Worm (Caenorhabditis elegans) whole organism, L1 larva: ENCODE data around the gene F45D3.1.
A peak's percentile ranks its signal among the peaks of the same experiment; 100 is the strongest.

Source experiments
- C34B4.2 ChIP-seq: sonication (generic microtip); optimal IDR thresholded peaks from 2 replicates; lab custom pipeline; 2017; ENCODE audit warnings: mild to moderate bottlenecking, missing genetic modification characterization, missing compliant biosample characterization
- F16B12.6 ChIP-seq: fragments of 150-350 bp; optimal IDR thresholded peaks from 2 replicates; lab custom pipeline; 2014; ENCODE audit warnings: missing biosample characterization, missing genetic modification characterization
- Y116A8C.19 ChIP-seq: sonication (generic microtip); optimal IDR thresholded peaks from 2 replicates; lab custom pipeline; 2016; ENCODE audit warnings: missing compliant biosample characterization, missing genetic modification characterization, borderline replicate concordance
- aha-1 ChIP-seq: fragments of 150-350 bp; optimal IDR thresholded peaks from 2 replicates; lab custom pipeline; 2014; ENCODE audit warnings: missing biosample characterization, missing genetic modification characterization
- ama-1 ChIP-seq: fragments of 150-350 bp; optimal IDR thresholded peaks from 2 replicates; lab custom pipeline; 2014
- blmp-1 ChIP-seq: fragments of 150-350 bp; optimal IDR thresholded peaks from 2 replicates; lab custom pipeline; 2014; ENCODE audit warnings: missing biosample characterization, missing genetic modification characterization
- ceh-8 ChIP-seq: fragments of 200-800 bp; sonication (Bioruptor generic); optimal IDR thresholded peaks from 2 replicates; lab custom pipeline; 2018; ENCODE audit warnings: mild to moderate bottlenecking, missing genetic modification characterization, moderate library complexity, missing compliant biosample characterization
- ceh-82 ChIP-seq, 3 experiments: fragments of 150-350 bp in 1 of 3; sonication (generic microtip) in 2 of 3; optimal IDR thresholded peaks; 2 replicates each; lab custom pipeline; 2014 to 2017; ENCODE audit warnings: missing biosample characterization in 3 of 3, missing genetic modification characterization in 3 of 3
- ces-1 ChIP-seq: fragments of 150-350 bp; optimal IDR thresholded peaks from 2 replicates; lab custom pipeline; 2014; ENCODE audit warnings: missing biosample characterization, missing genetic modification reagents, missing genetic modification characterization
- dpl-1 ChIP-seq, 3 experiments: fragments of 150-350 bp in 2 of 3; sonication (generic microtip) in 1 of 3; optimal IDR thresholded peaks; 2 replicates each; lab custom pipeline; 2014 to 2017; ENCODE audit warnings: missing biosample characterization in 3 of 3, missing genetic modification characterization in 3 of 3, missing genetic modification reagents in 3 of 3
- dsc-1 ChIP-seq: sonication (generic microtip); optimal IDR thresholded peaks from 2 replicates; lab custom pipeline; 2016; ENCODE audit warnings: mild to moderate bottlenecking, missing genetic modification characterization, missing compliant biosample characterization
- efl-1 ChIP-seq, 4 experiments: fragments of 150-350 bp; optimal IDR thresholded peaks in 3 of 4; peaks in 1 of 4; 1 replicate in 1 of 4; 2 replicates in 3 of 4; lab custom pipeline; 2014; ENCODE audit warnings: missing biosample characterization in 2 of 4, missing genetic modification characterization in 2 of 4, missing genetic modification reagents in 2 of 4
- egl-13 ChIP-seq: sonication (generic microtip); optimal IDR thresholded peaks from 2 replicates; lab custom pipeline; 2016; ENCODE audit warnings: missing genotype, missing genetic modification reagents, missing genetic modification characterization, missing compliant biosample characterization
- elt-2 ChIP-seq: sonication (generic microtip); optimal IDR thresholded peaks from 2 replicates; lab custom pipeline; 2016; ENCODE audit warnings: missing genetic modification characterization, mild to moderate bottlenecking, inconsistent platforms, missing compliant biosample characterization, missing genetic modification reagents
- elt-3 ChIP-seq, 6 experiments: fragments of 150-350 bp in 1 of 6; sonication (generic microtip); optimal IDR thresholded peaks; 2 replicates each; lab custom pipeline; 2017 to 2018; ENCODE audit warnings: missing biosample characterization in 6 of 6, missing genetic modification characterization in 6 of 6, inconsistent platforms in 1 of 6
- fkh-10 ChIP-seq: sonication (generic microtip); optimal IDR thresholded peaks from 2 replicates; lab custom pipeline; 2017; ENCODE audit warnings: missing biosample characterization, missing genetic modification reagents, missing genetic modification characterization
- fos-1 ChIP-seq: fragments of 150-350 bp; optimal IDR thresholded peaks from 2 replicates; lab custom pipeline; 2014; ENCODE audit warnings: missing biosample characterization, missing genetic modification characterization
- hlh-4 ChIP-seq: sonication (generic microtip); optimal IDR thresholded peaks from 2 replicates; lab custom pipeline; 2016; ENCODE audit warnings: mild to moderate bottlenecking, missing genetic modification characterization, missing compliant biosample characterization
- irx-1 ChIP-seq: sonication (generic microtip); optimal IDR thresholded peaks from 2 replicates; lab custom pipeline; 2016; ENCODE audit warnings: missing genetic modification characterization, missing compliant biosample characterization
- jun-1 ChIP-seq: fragments of 150-350 bp; optimal IDR thresholded peaks from 2 replicates; lab custom pipeline; 2014; ENCODE audit warnings: missing biosample characterization, missing genetic modification reagents, missing genetic modification characterization
- lin-14 ChIP-seq: fragments of 200-800 bp; sonication (Bioruptor generic); optimal IDR thresholded peaks from 2 replicates; lab custom pipeline; 2018; ENCODE audit warnings: mild to moderate bottlenecking, missing genetic modification characterization, moderate library complexity, missing compliant biosample characterization
- lin-39 ChIP-seq: fragments of 150-350 bp; optimal IDR thresholded peaks from 2 replicates; lab custom pipeline; 2014; ENCODE audit warnings: missing biosample characterization, missing genetic modification reagents, missing genetic modification characterization
- mdl-1 ChIP-seq, 2 experiments: fragments of 150-350 bp; optimal IDR thresholded peaks; 2 replicates each; lab custom pipeline; 2014 to 2017; ENCODE audit warnings: missing biosample characterization in 2 of 2, missing genetic modification characterization in 2 of 2, inconsistent platforms in 1 of 2
- mef-2 ChIP-seq: fragments of 150-350 bp; optimal IDR thresholded peaks from 2 replicates; lab custom pipeline; 2014; ENCODE audit warnings: missing biosample characterization, missing genetic modification characterization
- nhr-12 ChIP-seq: sonication (generic microtip); optimal IDR thresholded peaks from 2 replicates; lab custom pipeline; 2017; ENCODE audit warnings: missing biosample characterization, missing genetic modification characterization
- nhr-20 ChIP-seq: sonication (generic microtip); optimal IDR thresholded peaks from 2 replicates; lab custom pipeline; 2016; ENCODE audit warnings: mild to moderate bottlenecking, missing genetic modification characterization, missing compliant biosample characterization
- nhr-28 ChIP-seq: fragments of 150-350 bp; optimal IDR thresholded peaks from 2 replicates; lab custom pipeline; 2014; ENCODE audit warnings: missing biosample characterization, missing genetic modification characterization
- nhr-47 ChIP-seq: sonication (generic microtip); optimal IDR thresholded peaks from 2 replicates; lab custom pipeline; 2016; ENCODE audit warnings: mild to moderate bottlenecking, missing genetic modification characterization, moderate library complexity, missing compliant biosample characterization
- nhr-71 ChIP-seq: sonication (generic microtip); optimal IDR thresholded peaks from 2 replicates; lab custom pipeline; 2016; ENCODE audit warnings: mild to moderate bottlenecking, missing genetic modification characterization, moderate library complexity, missing compliant biosample characterization
- nhr-77 ChIP-seq: fragments of 150-350 bp; optimal IDR thresholded peaks from 2 replicates; lab custom pipeline; 2014; ENCODE audit warnings: missing biosample characterization, missing genetic modification characterization
- nhr-84 ChIP-seq: sonication (generic microtip); optimal IDR thresholded peaks from 2 replicates; lab custom pipeline; 2017; ENCODE audit warnings: missing biosample characterization, missing genetic modification characterization
- nhr-85 ChIP-seq: sonication (generic microtip); peaks from one replicate; lab custom pipeline; 2016; ENCODE audit warnings: missing genetic modification characterization, inconsistent platforms, missing compliant biosample characterization
- nhr-90 ChIP-seq: sonication (generic microtip); optimal IDR thresholded peaks from 2 replicates; lab custom pipeline; 2016; ENCODE audit warnings: mild to moderate bottlenecking, missing genetic modification characterization, missing compliant biosample characterization; ENCODE audit not compliant: poor library complexity
- pag-3 ChIP-seq: sonication (generic microtip); optimal IDR thresholded peaks from 2 replicates; lab custom pipeline; 2017; ENCODE audit warnings: missing genetic modification characterization, mild to moderate bottlenecking, missing compliant biosample characterization, antibody characterized with exemption, borderline replicate concordance; ENCODE audit not compliant: insufficient read depth
- pqm-1 ChIP-seq: sonication (generic microtip); optimal IDR thresholded peaks from 3 replicates; lab custom pipeline; 2017; ENCODE audit warnings: missing biosample characterization, missing genetic modification characterization
- rnt-1 ChIP-seq: sonication (generic microtip); optimal IDR thresholded peaks from 2 replicates; lab custom pipeline; 2016; ENCODE audit warnings: mild to moderate bottlenecking, missing genetic modification characterization, moderate library complexity, missing compliant biosample characterization
- snpc-4 ChIP-seq: fragments of 150-350 bp; optimal IDR thresholded peaks from 2 replicates; lab custom pipeline; 2014; ENCODE audit warnings: missing biosample characterization, missing genetic modification characterization
- swsn-7 ChIP-seq: sonication (generic microtip); optimal IDR thresholded peaks from 2 replicates; lab custom pipeline; 2016; ENCODE audit warnings: missing genetic modification characterization, missing compliant biosample characterization
- unc-130 ChIP-seq: fragments of 150-350 bp; optimal IDR thresholded peaks from 2 replicates; lab custom pipeline; 2017; ENCODE audit warnings: missing biosample characterization, missing genetic modification characterization, inconsistent platforms
- unc-62 ChIP-seq: fragments of 150-350 bp; optimal IDR thresholded peaks from 2 replicates; lab custom pipeline; 2014; ENCODE audit warnings: missing biosample characterization, missing genetic modification reagents, missing genetic modification characterization
- zag-1 ChIP-seq: fragments of 150-350 bp; optimal IDR thresholded peaks from 2 replicates; lab custom pipeline; 2014; ENCODE audit warnings: missing biosample characterization, missing genetic modification characterization
- zip-4 ChIP-seq: fragments of 200-800 bp; sonication (Bioruptor generic); optimal IDR thresholded peaks from 2 replicates; lab custom pipeline; 2018; ENCODE audit warnings: mild to moderate bottlenecking, missing genetic modification characterization, moderate library complexity, missing compliant biosample characterization
- ztf-4 ChIP-seq: fragments of 150-350 bp; optimal IDR thresholded peaks from 2 replicates; lab custom pipeline; 2014; ENCODE audit warnings: missing biosample characterization, missing genetic modification characterization

Gene F45D3.1

ce11 chrV:12548830-12549229 lies 22.0 kb downstream of the F45D3.1 start (continued):
- TF ChIP-seq fos-1 (tag; lab: Kevin White, UChicago) (peak; percentile 16), swsn-7 (tag; lab: Kevin White, UChicago) (no peak), hlh-4 (tag; lab: Kevin White, UChicago) (no peak), mef-2 (tag; lab: Kevin White, UChicago) (no peak), nhr-28 (tag; lab: Kevin White, UChicago) (no peak), nhr-77 (tag; lab: Kevin White, UChicago) (no peak), mdl-1 (tag; optimal IDR thresholded peaks at IDR 0.05; lab: Kevin White, UChicago) (peak in 1 of 2 experiments; percentile 16), nhr-12 (tag; lab: Kevin White, UChicago) (no peak), C34B4.2 (no peak), fkh-10 (GFP tag; lab: Kevin White, UChicago) (no peak), dpl-1 (GFP tag; optimal IDR thresholded peaks at IDR 0.05; lab: Kevin White, UChicago) (peak in 1 of 3 experiments; percentile 9), ceh-8 (GFP tag; lab: Kevin White, UChicago) (no peak), zip-4 (GFP tag; lab: Kevin White, UChicago) (no peak), nhr-20 (tag; lab: Kevin White, UChicago) (peak; percentile 54), blmp-1 (tag; lab: Kevin White, UChicago) (peak; percentile 76), pag-3 (tag; lab: Kevin White, UChicago) (no peak), aha-1 (tag; lab: Kevin White, UChicago) (no peak), ztf-4 (tag; lab: Kevin White, UChicago) (peak; percentile 39), Y116A8C.19 (no peak), elt-2 (no peak), unc-62 (no peak), irx-1 (tag; lab: Kevin White, UChicago) (no peak), jun-1 (no peak), nhr-47 (tag; lab: Kevin White, UChicago) (peak; percentile 39), elt-3 (tag; optimal IDR thresholded peaks at IDR 0.05; lab: Kevin White, UChicago) (peak; percentile 4 to 90 (median 66)), nhr-90 (peak; percentile 50), lin-14 (GFP tag; lab: Kevin White, UChicago) (peak; percentile 55), nhr-71 (tag; lab: Kevin White, UChicago) (peak; percentile 66), lin-39 (tag; lab: Kevin White, UChicago) (no peak), efl-1 (optimal IDR thresholded peaks at IDR 0.05; lab: Kevin White, UChicago) (peak in 1 of 2 experiments; percentile 2), efl-1 (GFP tag; optimal IDR thresholded peaks at IDR 0.05 in 1 of 2; lab: Kevin White, UChicago) (peak in 1 of 2 experiments; percentile 92), unc-130 (tag; lab: Kevin White, UChicago) (no peak), snpc-4 (tag; lab: Kevin White, UChicago) (no peak), rnt-1 (tag; lab: Kevin White, UChicago) (no peak), egl-13 (tag; lab: Kevin White, UChicago) (no peak), nhr-84 (tag; lab: Kevin White, UChicago) (no peak), ces-1 (GFP tag; lab: Kevin White, UChicago) (no peak), dsc-1 (tag; lab: Kevin White, UChicago) (no peak), F16B12.6 (tag; lab: Kevin White, UChicago) (no peak), ceh-82 (tag; optimal IDR thresholded peaks at IDR 0.05; lab: Kevin White, UChicago) (no peak), pqm-1 (tag; lab: Kevin White, UChicago) (no peak), zag-1 (tag; lab: Kevin White, UChicago) (no peak)

ce11 chrV:12549604-12550003 lies 22.7 kb downstream of the F45D3.1 start:
- TF ChIP-seq nhr-85 (peak; percentile 59), mdl-1 (tag; optimal IDR thresholded peaks at IDR 0.05; lab: Kevin White, UChicago) (peak in 1 of 2 experiments; percentile 13), elt-3 (tag; optimal IDR thresholded peaks at IDR 0.05; lab: Kevin White, UChicago) (peak in 1 of 6 experiments; percentile 3), hlh-4 (tag; lab: Kevin White, UChicago) (no peak), ceh-8 (GFP tag; lab: Kevin White, UChicago) (no peak), ama-1 (lab: Kevin White, UChicago) (peak; percentile 72)
- TF ChIP-seq, all 84 proteins: peak for 4
